Worm (Caenorhabditis elegans): ENCODE measurements around the gene Y7A5A.9.

Gene Y7A5A.9

DNA sequence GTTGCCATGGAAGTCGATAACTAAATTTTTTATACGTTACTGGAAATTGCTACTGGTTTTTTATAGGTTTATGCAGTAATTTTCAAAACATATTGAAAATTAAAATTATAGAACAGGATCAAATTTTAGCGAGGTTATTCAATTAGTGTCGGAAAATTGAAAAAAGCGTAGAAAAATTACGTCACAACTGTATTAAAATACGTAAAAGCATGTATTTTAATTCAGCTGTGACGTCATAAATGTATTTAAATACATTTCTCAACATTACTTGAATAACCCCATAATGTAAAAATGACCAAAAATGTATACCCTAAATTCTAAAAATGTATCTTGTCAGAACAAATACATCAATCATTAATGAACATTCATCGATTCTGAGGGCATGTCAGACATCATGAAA lies 21.9 kb downstream of the Y7A5A.9 start:
- no peak for TF ChIP-seq ets-7 (tag; optimal IDR thresholded peaks at IDR 0.05)
- TF ChIP-seq ceh-13 (GFP tag; optimal IDR thresholded peaks at IDR 0.05), result no peak
- TF ChIP-seq hmg-4 (GFP tag; optimal IDR thresholded peaks at IDR 0.05), result no peak
- TF ChIP-seq tbx-11 (GFP tag; IDR thresholded peaks at IDR 0.05), result no peak
- no peak for TF ChIP-seq hmbx-1 (tag; optimal IDR thresholded peaks at IDR 0.05)
- no peak for TF ChIP-seq tra-4 (tag; optimal IDR thresholded peaks at IDR 0.05)
- no peak for TF ChIP-seq flt-1 (GFP tag; IDR thresholded peaks at IDR 0.05)
- no peak for TF ChIP-seq ama-1 (optimal IDR thresholded peaks at IDR 0.05)
- TF ChIP-seq aly-1 (tag; optimal IDR thresholded peaks at IDR 0.05), result no peak

DNA sequence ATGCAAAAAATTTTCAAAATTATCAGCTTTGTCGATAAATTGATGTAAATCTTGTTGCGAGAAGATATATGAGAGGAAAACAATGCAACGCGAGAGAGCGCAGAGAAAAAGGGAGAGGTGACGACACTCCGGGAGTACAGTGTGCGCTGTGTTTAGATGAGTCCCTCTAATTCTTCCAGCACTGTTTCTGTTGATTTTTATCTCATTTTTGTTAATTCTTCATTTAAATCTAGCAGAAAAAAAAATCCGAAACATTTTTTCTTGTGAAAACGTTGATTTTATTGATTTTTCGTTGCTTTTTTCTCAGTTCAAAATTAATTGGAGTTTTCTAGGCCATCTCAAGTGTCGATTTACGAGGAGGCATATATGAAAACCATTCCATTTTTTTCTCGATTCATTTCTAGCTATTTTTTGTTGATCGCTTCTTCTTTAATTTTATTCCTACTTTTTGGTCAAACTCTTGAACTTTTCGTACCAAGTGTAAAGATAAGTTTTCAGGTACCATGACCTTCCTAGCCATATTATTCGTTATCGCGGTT lies 22.5 kb downstream of the Y7A5A.9 start, which contains the start of gene acl-1:
Gene acl-1 (plus strand): TSS at position 489 of the 539 bp plus-strand sequence.
- TF ChIP-seq hmg-4 (GFP tag; optimal IDR thresholded peaks at IDR 0.05), result no peak
- 0 out of 2 replicates have a peak, but pooled peaks have one; percentile 36 for TF ChIP-seq tbx-37 (GFP tag; conservative IDR thresholded peaks at IDR 0.05)
- TF ChIP-seq F13C5.2 (tag; optimal IDR thresholded peaks at IDR 0.05), result peak; percentile 23

DNA sequence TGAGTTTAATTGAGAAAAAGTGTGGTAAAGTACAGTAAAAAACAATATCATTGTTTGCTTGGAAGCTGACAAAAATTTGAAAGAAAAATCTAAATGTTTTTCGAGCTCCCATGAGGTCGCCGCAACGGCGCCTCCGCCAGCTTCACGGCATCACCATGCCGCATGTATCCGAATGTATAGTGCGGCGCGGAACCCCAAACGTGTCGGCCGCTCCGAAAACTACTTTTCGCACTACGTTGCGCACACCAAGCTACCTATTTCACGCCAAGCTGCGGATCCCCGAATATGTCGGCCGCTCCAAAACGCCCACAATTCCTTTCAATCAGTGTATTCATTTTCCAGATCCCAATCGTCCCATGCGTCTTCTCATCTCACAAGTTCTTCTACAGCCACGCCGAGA lies 24.0 kb downstream of the Y7A5A.9 start:
- no peak for TF ChIP-seq ceh-13 (GFP tag; optimal IDR thresholded peaks at IDR 0.05)

DNA sequence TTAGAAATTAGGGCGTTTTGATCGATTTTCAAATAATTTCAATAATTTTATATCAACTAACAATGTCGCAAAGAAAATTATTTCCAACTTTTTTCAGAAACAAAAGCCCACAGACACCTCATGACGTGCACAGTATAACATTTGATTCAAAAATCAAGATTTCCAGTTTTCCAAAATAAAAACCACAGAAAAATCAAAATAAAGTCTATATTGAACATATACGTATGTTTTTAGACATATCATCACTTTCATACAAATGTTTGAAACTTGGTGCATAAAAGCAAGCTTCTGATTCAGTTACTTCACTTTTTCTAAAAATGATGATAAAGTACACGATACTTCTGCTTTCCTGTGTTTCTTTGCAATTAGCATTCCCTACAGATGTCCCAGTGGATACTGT lies 29.9 kb downstream of the Y7A5A.9 start, which contains the start of gene F53H4.2:
Gene F53H4.2 (plus strand): TSS at position 301 of the 400 bp plus-strand sequence.
- TF ChIP-seq aly-1 (tag; optimal IDR thresholded peaks at IDR 0.05) (no peak), F13C5.2 (tag; optimal IDR thresholded peaks at IDR 0.05) (no peak), ets-7 (tag; optimal IDR thresholded peaks at IDR 0.05) (no peak), tbx-11 (GFP tag; IDR thresholded peaks at IDR 0.05) (no peak), ceh-13 (GFP tag; optimal IDR thresholded peaks at IDR 0.05) (no peak), hnd-1 (tag; optimal IDR thresholded peaks at IDR 0.05) (no peak), tbx-37 (GFP tag; conservative IDR thresholded peaks at IDR 0.05) (no peak)

DNA sequence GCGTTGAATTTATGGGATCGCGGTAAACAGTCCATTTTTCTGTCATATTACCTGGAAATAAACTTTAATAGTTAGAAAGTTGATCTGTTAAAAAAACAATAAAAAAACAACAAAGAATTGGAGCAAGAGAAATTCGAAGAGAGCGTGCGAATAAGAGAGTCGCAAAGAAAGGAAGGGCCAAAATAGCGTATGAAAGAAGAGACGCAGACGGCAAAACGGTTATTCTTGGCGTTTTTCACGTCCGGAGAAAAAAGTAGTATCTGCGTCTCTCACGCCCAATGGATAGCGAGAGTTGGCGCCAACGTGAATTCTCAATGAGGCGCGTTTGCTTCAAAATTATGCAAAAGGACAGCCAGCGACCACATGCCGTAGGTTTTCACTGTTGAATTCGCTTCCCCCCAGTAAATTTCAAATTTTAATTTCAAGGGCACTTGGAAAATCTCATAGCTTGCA lies 33.6 kb downstream of the Y7A5A.9 start, which contains the start of gene F53H4.6:
Gene F53H4.6 (minus strand): TSS at position 51 of the 453 bp plus-strand sequence.
- TF ChIP-seq pes-1 (GFP tag; IDR thresholded peaks at IDR 0.05) (no peak), tra-4 (tag; optimal IDR thresholded peaks at IDR 0.05) (no peak), sea-1 (GFP tag; conservative IDR thresholded peaks at IDR 0.05) (no peak), aly-1 (tag; optimal IDR thresholded peaks at IDR 0.05) (no peak), F13C5.2 (tag; optimal IDR thresholded peaks at IDR 0.05) (no peak), ceh-36 (tag; optimal IDR thresholded peaks at IDR 0.05) (no peak), ets-7 (tag; optimal IDR thresholded peaks at IDR 0.05) (no peak), ama-1 (optimal IDR thresholded peaks at IDR 0.05) (no peak)

DNA sequence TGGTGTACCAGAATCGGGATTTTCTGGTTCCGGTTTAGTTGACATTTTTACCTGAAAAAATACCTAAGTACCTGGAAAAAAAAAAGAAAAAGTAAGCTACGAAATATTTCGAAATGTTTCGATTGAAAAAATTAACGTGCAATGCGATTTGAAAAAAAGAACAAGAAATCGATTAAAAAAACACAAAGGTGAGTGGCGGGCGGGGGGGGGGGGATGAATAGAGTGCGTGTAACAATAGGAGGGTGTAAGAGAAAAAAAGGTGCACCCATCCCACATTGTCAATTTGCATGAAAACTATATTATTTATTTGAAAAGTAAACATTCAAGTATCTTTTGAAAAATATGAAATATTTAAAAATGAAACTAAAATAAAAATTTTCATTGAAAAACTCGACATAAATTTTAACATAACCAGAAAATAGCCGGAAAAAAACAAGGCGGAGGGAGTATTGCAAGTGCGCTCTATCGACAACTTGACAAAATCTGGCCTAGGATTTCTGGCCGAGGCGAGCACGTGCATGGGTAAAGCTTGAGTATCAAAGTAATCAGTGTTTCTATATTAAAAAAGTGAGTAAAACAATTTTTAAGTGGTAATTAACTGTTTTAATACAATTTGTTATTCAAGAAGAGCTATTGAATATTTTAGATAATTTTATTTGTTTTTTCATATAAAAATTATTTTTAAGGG lies 39.0 kb downstream of the Y7A5A.9 start, which contains the start of the genes csb-1 and F53H4.4:
Gene csb-1 (minus strand): TSS at position 51 of the 688 bp plus-strand sequence.
Gene F53H4.4 (plus strand): TSS at position 520 of the 688 bp plus-strand sequence.
- no peak for TF ChIP-seq pes-1 (GFP tag; IDR thresholded peaks at IDR 0.05)
- TF ChIP-seq flt-1 (GFP tag; IDR thresholded peaks at IDR 0.05), result 0 out of 2 replicates have a peak, but pooled peaks have one; percentile 12
- no peak for TF ChIP-seq aly-1 (tag; optimal IDR thresholded peaks at IDR 0.05)
- peak; percentile 34 for TF ChIP-seq F13C5.2 (tag; optimal IDR thresholded peaks at IDR 0.05)
- TF ChIP-seq B0310.2 (tag; optimal IDR thresholded peaks at IDR 0.05), result no peak
- TF ChIP-seq ama-1 (optimal IDR thresholded peaks at IDR 0.05), result no peak

DNA sequence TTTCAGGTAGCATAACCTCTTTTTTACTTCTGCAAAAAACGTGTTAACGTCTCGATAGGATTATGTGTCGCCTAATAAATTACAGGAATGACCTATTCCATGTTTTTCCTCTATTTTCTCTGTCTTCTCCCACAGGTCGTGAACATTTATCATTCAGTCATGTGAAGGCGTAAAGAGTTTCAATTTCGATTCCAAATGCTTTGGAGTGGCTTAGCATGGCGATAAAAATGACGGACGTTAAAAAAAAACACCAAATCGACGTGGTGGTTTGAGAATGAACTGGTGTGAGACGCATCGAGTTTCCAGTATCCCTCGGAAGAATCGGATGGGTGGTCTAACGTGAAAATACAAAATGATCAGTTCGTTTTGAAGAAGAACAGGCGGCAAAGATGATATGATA lies 42.6 kb downstream of the Y7A5A.9 start:
- TF ChIP-seq B0310.2 (tag; optimal IDR thresholded peaks at IDR 0.05) (no peak), flt-1 (GFP tag; IDR thresholded peaks at IDR 0.05) (no peak), tra-4 (tag; optimal IDR thresholded peaks at IDR 0.05) (no peak), hmbx-1 (tag; optimal IDR thresholded peaks at IDR 0.05) (no peak), aly-1 (tag; optimal IDR thresholded peaks at IDR 0.05) (no peak), ceh-13 (GFP tag; optimal IDR thresholded peaks at IDR 0.05) (no peak), scrt-1 (GFP tag; IDR thresholded peaks at IDR 0.05) (no peak), hnd-1 (tag; optimal IDR thresholded peaks at IDR 0.05) (no peak)

DNA sequence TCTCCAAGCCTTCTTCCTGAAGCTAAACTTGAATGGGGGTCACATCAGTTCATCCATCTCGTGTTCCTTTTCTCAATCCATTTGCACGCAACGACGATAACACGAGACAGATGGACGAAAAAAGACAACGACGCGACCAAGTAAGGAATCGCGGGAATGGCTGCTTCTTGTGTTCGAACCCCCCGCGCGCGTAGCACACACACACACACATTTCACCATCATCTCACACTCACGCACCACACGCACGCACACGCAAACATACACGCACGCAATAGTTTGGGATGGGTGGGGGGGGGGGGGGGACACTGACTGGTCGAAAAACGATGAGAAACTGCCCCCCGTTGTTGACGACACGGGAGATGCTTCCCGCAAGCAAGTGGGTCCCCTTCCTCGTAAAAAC lies 50.0 kb downstream of the Y7A5A.9 start:
- TF ChIP-seq ceh-13 (GFP tag; optimal IDR thresholded peaks at IDR 0.05) (no peak), tra-4 (tag; optimal IDR thresholded peaks at IDR 0.05) (no peak), hmbx-1 (tag; optimal IDR thresholded peaks at IDR 0.05) (no peak), B0310.2 (tag; optimal IDR thresholded peaks at IDR 0.05) (no peak), flt-1 (GFP tag; IDR thresholded peaks at IDR 0.05) (no peak), tbx-37 (GFP tag; conservative IDR thresholded peaks at IDR 0.05) (no peak), hmg-4 (GFP tag; optimal IDR thresholded peaks at IDR 0.05) (peak; percentile 77)
